Worm (Caenorhabditis elegans): ENCODE data around the gene F54D12.7.

DNA sequence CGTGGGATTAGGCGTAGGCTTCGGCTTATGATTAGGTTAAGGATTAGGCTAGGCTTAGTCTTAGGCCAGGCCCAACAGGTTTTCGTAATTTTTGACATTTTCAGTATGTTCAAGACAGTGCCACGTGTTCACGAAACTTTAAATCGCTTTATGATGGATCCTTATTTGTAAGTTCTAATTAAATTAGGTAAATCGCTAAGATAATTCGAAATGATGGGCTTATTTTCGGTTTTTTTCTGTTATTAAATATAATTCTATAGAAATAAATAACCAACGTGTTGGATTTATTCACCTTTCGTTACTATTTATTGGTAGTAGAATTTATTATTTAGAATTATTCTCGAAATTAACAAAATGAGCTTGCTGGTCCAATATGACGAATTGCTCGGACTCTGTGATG, 16.3 kb upstream of the F54D12.7 start, which contains the start of gene Y51H7C.8:
- TF ChIP-seq F10E7.11 (tag; optimal IDR thresholded peaks at IDR 0.05), result no peak
- no peak for TF ChIP-seq let-607 (tag; optimal IDR thresholded peaks at IDR 0.05)
- no peak for TF ChIP-seq F49E8.2 (tag; optimal IDR thresholded peaks at IDR 0.05; ENCODE audit: insufficient read depth)
- TF ChIP-seq F52B5.7 (tag; optimal IDR thresholded peaks at IDR 0.05), result no peak
